Fruit fly (Drosophila melanogaster): Measurements from ENCODE around the gene CG6055.

DNA sequence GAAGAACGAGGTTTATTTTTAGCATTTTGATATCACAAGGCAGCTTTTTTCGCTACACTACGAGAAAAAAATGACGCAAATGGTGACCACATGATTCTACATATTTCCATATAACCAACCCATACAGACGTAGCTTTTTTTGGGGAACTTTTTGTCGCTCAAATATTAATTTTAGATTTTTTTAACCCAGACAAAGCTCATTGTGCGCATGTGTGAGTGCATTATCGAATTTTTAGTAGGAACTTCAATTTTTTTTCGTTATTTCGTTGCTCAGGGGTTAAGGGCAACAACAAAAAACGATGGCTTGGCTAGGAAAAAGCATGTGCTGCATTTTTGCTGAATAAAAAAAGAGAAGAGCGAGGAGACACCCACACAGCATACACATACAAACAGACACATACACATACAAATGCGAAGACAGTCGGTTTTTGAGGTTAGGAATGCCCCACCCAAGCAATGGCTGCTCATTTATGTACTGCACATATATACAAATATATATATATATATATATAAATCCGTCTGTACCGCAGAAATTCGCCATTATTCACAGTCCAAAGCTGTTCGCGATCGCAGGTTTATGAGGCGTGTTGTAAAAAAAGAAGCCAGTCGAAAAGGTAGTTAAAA lies 41.9 kb upstream of the CG6055 start:
- no peak for TF ChIP-seq CG13204 (GFP tag; optimal IDR thresholded peaks at IDR 0.05)
- no peak for TF ChIP-seq CG10348 (GFP tag; IDR thresholded peaks at IDR 0.05)
